Fruit fly (Drosophila melanogaster) whole organism, embryonic: Measurements from ENCODE around the gene ssp3.
A peak's percentile ranks its signal among the peaks of the same experiment; 100 is the strongest.

Experiments used
- Adf1 ChIP-seq: fragments of 200-800 bp; sonication (Bioruptor generic); IDR thresholded peaks from 2 replicates; pipeline ENCODE4 v1.3.6; 2022; ENCODE audit warnings: missing biosample characterization, missing genetic modification characterization
- CG10543 ChIP-seq: fragments of 200-800 bp; sonication (Bioruptor generic); optimal IDR thresholded peaks from 3 replicates; lab custom pipeline; 2017; ENCODE audit warnings: missing biosample characterization, mild to moderate bottlenecking, missing genetic modification characterization, moderate library complexity
- CG10959 ChIP-seq: fragments of 200-800 bp; sonication (Bioruptor generic); IDR thresholded peaks from 2 replicates; pipeline ENCODE4 v1.3.6; 2022; ENCODE audit warnings: missing biosample characterization, missing genetic modification characterization
- CG12219 ChIP-seq: fragments of 200-800 bp; sonication (Bioruptor generic); optimal IDR thresholded peaks from 3 replicates; lab custom pipeline; 2018; ENCODE audit warnings: missing biosample characterization, mild to moderate bottlenecking, missing genetic modification characterization
- CG12659 ChIP-seq: fragments of 200-800 bp; sonication (Bioruptor generic); optimal IDR thresholded peaks from 3 replicates; lab custom pipeline; 2017; ENCODE audit warnings: mild to moderate bottlenecking, missing biosample characterization, missing genetic modification reagents, missing genetic modification characterization
- CG14710 ChIP-seq: fragments of 200-800 bp; sonication (Bioruptor generic); optimal IDR thresholded peaks from 3 replicates; lab custom pipeline; 2019; ENCODE audit warnings: missing biosample characterization, mild to moderate bottlenecking, missing genetic modification characterization, moderate library complexity
- CG15601 ChIP-seq: fragments of 200-800 bp; sonication (Bioruptor generic); optimal IDR thresholded peaks from 3 replicates; lab custom pipeline; 2019; ENCODE audit warnings: missing biosample characterization, mild to moderate bottlenecking, missing genetic modification characterization, moderate library complexity
- CG16815 ChIP-seq: fragments of 200-800 bp; sonication (Bioruptor generic); optimal IDR thresholded peaks from 3 replicates; lab custom pipeline; 2017; ENCODE audit warnings: missing biosample characterization, mild to moderate bottlenecking, missing genetic modification characterization
- CG1792 ChIP-seq: fragments of 200-800 bp; sonication (Bioruptor generic); optimal IDR thresholded peaks from 2 replicates; lab custom pipeline; 2016; ENCODE audit warnings: missing biosample characterization, missing genetic modification characterization
- CG2116 ChIP-seq: fragments of 200-800 bp; sonication (Bioruptor generic); optimal IDR thresholded peaks from 3 replicates; lab custom pipeline; 2018; ENCODE audit warnings: missing biosample characterization, mild to moderate bottlenecking, missing genetic modification characterization
- CG2120 ChIP-seq: fragments of 200-800 bp; sonication (Bioruptor generic); optimal IDR thresholded peaks from 3 replicates; lab custom pipeline; 2016; ENCODE audit warnings: missing biosample characterization, missing genetic modification characterization
- CG31224 ChIP-seq: fragments of 200-800 bp; sonication (Bioruptor generic); IDR thresholded peaks from 2 replicates; pipeline ENCODE4 v1.3.6; 2022; ENCODE audit warnings: missing biosample characterization, missing genetic modification characterization
- CG3726 ChIP-seq: fragments of 200-800 bp; sonication (Bioruptor generic); IDR thresholded peaks from 3 replicates; pipeline ENCODE4, ENCODE4 v1.3.6; 2022; ENCODE audit warnings: missing biosample characterization, missing genetic modification characterization
- CG3995 ChIP-seq: fragments of 200-800 bp; sonication (Bioruptor generic); optimal IDR thresholded peaks from 3 replicates; lab custom pipeline; 2016; ENCODE audit warnings: missing biosample characterization, missing genetic modification characterization
- CG4404 ChIP-seq: fragments of 200-800 bp; sonication (Bioruptor generic); IDR thresholded peaks from 2 replicates; pipeline ENCODE4 v1.3.6; 2022; ENCODE audit warnings: missing biosample characterization, missing genetic modification characterization
- CG5180 ChIP-seq: fragments of 200-800 bp; sonication (Bioruptor generic); optimal IDR thresholded peaks from 3 replicates; lab custom pipeline; 2017; ENCODE audit warnings: missing biosample characterization, missing genetic modification characterization, mild to moderate bottlenecking, moderate library complexity, missing genetic modification reagents
- CG6254 ChIP-seq: fragments of 200-800 bp; sonication (Bioruptor generic); optimal IDR thresholded peaks from 3 replicates; lab custom pipeline; 2017; ENCODE audit warnings: mild to moderate bottlenecking, missing biosample characterization, missing genetic modification reagents, missing genetic modification characterization
- CG7963 ChIP-seq: fragments of 200-800 bp; sonication (Bioruptor generic); IDR thresholded peaks from 3 replicates; pipeline ENCODE4 v1.3.6; 2022; ENCODE audit warnings: missing biosample characterization, missing genetic modification characterization; ENCODE audit not compliant: partially characterized antibody
- CG9817 ChIP-seq: fragments of 200-800 bp; sonication (Bioruptor generic); optimal IDR thresholded peaks from 2 replicates; lab custom pipeline; 2018; ENCODE audit warnings: missing biosample characterization, mild to moderate bottlenecking, missing genetic modification characterization, moderate library complexity
- Camta ChIP-seq: fragments of 200-800 bp; sonication (Bioruptor generic); optimal IDR thresholded peaks from 2 replicates; lab custom pipeline; 2016; ENCODE audit warnings: missing biosample characterization, missing genetic modification characterization
- Chrac-16 ChIP-seq: fragments of 200-800 bp; sonication (Bioruptor generic); optimal IDR thresholded peaks from 3 replicates; lab custom pipeline; 2016; ENCODE audit warnings: missing biosample characterization, missing genetic modification characterization
- CkIIα-i1 ChIP-seq: fragments of 200-800 bp; sonication (Bioruptor generic); IDR thresholded peaks from 2 replicates; pipeline ENCODE4 v1.3.6; 2022; ENCODE audit warnings: missing biosample characterization, missing genetic modification characterization
- H15 ChIP-seq: fragments of 200-800 bp; sonication (Bioruptor generic); IDR thresholded peaks from 3 replicates; pipeline ENCODE4 v1.3.6; 2022; ENCODE audit warnings: missing biosample characterization, missing genetic modification characterization
- HLHmδ ChIP-seq: fragments of 200-800 bp; sonication (Bioruptor generic); optimal IDR thresholded peaks from 2 replicates; lab custom pipeline; 2018; ENCODE audit warnings: missing biosample characterization, mild to moderate bottlenecking, missing genetic modification characterization, moderate library complexity
- Hmx ChIP-seq: fragments of 200-800 bp; sonication (Bioruptor generic); optimal IDR thresholded peaks from 2 replicates; lab custom pipeline; 2016; ENCODE audit warnings: missing biosample characterization, missing genetic modification characterization
- Jarid2 ChIP-seq: fragments of 200-800 bp; sonication (Bioruptor generic); optimal IDR thresholded peaks from 3 replicates; lab custom pipeline; 2017; ENCODE audit warnings: mild to moderate bottlenecking, missing biosample characterization, missing genetic modification reagents, missing genetic modification characterization
- Lhr ChIP-seq: fragments of 200-800 bp; sonication (Bioruptor generic); optimal IDR thresholded peaks from 3 replicates; lab custom pipeline; 2017; ENCODE audit warnings: mild to moderate bottlenecking, missing biosample characterization, missing genetic modification reagents, missing genetic modification characterization
- Nf-YC ChIP-seq: fragments of 200-800 bp; optimal IDR thresholded peaks from 3 replicates; lab custom pipeline; 2019; ENCODE audit warnings: missing biosample characterization, mild to moderate bottlenecking, missing genetic modification characterization, moderate library complexity
- Pdp1 ChIP-seq, 2 experiments: fragments of 200-800 bp; sonication (Bioruptor generic); optimal IDR thresholded peaks; 3 replicates each; lab custom pipeline; 2016; ENCODE audit warnings: missing biosample characterization in 2 of 2, missing genetic modification characterization in 2 of 2, mild to moderate bottlenecking in 1 of 2, moderate library complexity in 1 of 2
- Rfx ChIP-seq: fragments of 200-800 bp; sonication (Bioruptor generic); IDR thresholded peaks from 2 replicates; pipeline ENCODE4 v1.3.6; 2022; ENCODE audit warnings: missing biosample characterization, missing genetic modification characterization
- Side ChIP-seq: fragments of 200-800 bp; sonication (Bioruptor generic); optimal IDR thresholded peaks from 2 replicates; lab custom pipeline; 2016; ENCODE audit warnings: missing biosample characterization, missing genetic modification characterization
- Sin3A ChIP-seq: fragments of >200 bp; optimal IDR thresholded peaks from 2 replicates; lab custom pipeline; 2018
- ash1 ChIP-seq: fragments of 200-800 bp; sonication (Bioruptor generic); optimal IDR thresholded peaks from 2 replicates; lab custom pipeline; 2018; ENCODE audit warnings: missing biosample characterization, mild to moderate bottlenecking, missing genetic modification characterization
- bsh ChIP-seq, 2 experiments: fragments of 200-800 bp; sonication (Bioruptor generic); optimal IDR thresholded peaks; 2 replicates each; lab custom pipeline; 2017 to 2018; ENCODE audit warnings: mild to moderate bottlenecking in 2 of 2, missing biosample characterization in 2 of 2, missing genetic modification characterization in 2 of 2, moderate library complexity in 1 of 2
- chn ChIP-seq: fragments of 200-800 bp; sonication (Bioruptor generic); optimal IDR thresholded peaks from 2 replicates; lab custom pipeline; 2016; ENCODE audit warnings: missing biosample characterization, missing genetic modification characterization
- ci ChIP-seq: fragments of 200-800 bp; sonication (Bioruptor generic); IDR thresholded peaks from 3 replicates; pipeline ENCODE4 v1.3.6; 2022; ENCODE audit warnings: missing biosample characterization, missing genetic modification characterization
- dan ChIP-seq: fragments of 200-800 bp; sonication (Bioruptor generic); IDR thresholded peaks from 2 replicates; pipeline ENCODE4 v1.3.6; 2022; ENCODE audit warnings: missing biosample characterization, missing genetic modification characterization
- eyg ChIP-seq: fragments of 200-800 bp; sonication (Bioruptor generic); optimal IDR thresholded peaks from 3 replicates; lab custom pipeline; 2016; ENCODE audit warnings: missing biosample characterization, missing genetic modification characterization
- lbe ChIP-seq: fragments of 200-800 bp; sonication (Bioruptor generic); optimal IDR thresholded peaks from 2 replicates; lab custom pipeline; 2016; ENCODE audit warnings: missing biosample characterization, mild to moderate bottlenecking, missing genetic modification characterization
- lmd ChIP-seq: fragments of 200-800 bp; sonication (Bioruptor generic); IDR thresholded peaks from 2 replicates; pipeline ENCODE4 v1.3.6; 2022; ENCODE audit warnings: missing biosample characterization, missing genetic modification characterization
- maf-S ChIP-seq: fragments of 200-800 bp; sonication (Bioruptor generic); optimal IDR thresholded peaks from 2 replicates; lab custom pipeline; 2016; ENCODE audit warnings: missing biosample characterization, missing genetic modification characterization
- mirr ChIP-seq: fragments of 200-800 bp; sonication (Bioruptor generic); optimal IDR thresholded peaks from 3 replicates; lab custom pipeline; 2018; ENCODE audit warnings: missing biosample characterization, mild to moderate bottlenecking, missing genetic modification characterization
- p53 ChIP-seq: fragments of 200-800 bp; sonication (Bioruptor generic); optimal IDR thresholded peaks from 2 replicates; lab custom pipeline; 2016; ENCODE audit warnings: missing biosample characterization, missing genetic modification characterization
- pan ChIP-seq, 4 experiments: fragments of >200 bp in 3 of 4; fragments of 200-800 bp in 1 of 4; sonication (Bioruptor generic) in 1 of 4; optimal IDR thresholded peaks in 3 of 4; IDR thresholded peaks in 1 of 4; 2 replicates each; pipeline versions ENCODE4 v1.3.6 to Lab custom; 2017 to 2022; ENCODE audit warnings: missing biosample characterization in 2 of 4, missing genetic modification characterization in 2 of 4, mixed read lengths in 1 of 4
- pfk ChIP-seq: fragments of 200-800 bp; sonication (Bioruptor generic); optimal IDR thresholded peaks from 2 replicates; lab custom pipeline; 2018; ENCODE audit warnings: missing biosample characterization, mild to moderate bottlenecking, missing genetic modification characterization, moderate library complexity
- prd ChIP-seq, 3 experiments: fragments of >200 bp in 2 of 3; fragments of 200-800 bp in 1 of 3; sonication (Bioruptor generic) in 1 of 3; optimal IDR thresholded peaks in 2 of 3; IDR thresholded peaks in 1 of 3; 2 replicates in 2 of 3; 3 replicates in 1 of 3; pipeline versions ENCODE4 v1.3.6 to Lab custom; 2017 to 2022; ENCODE audit warnings: missing biosample characterization in 1 of 3, missing genetic modification characterization in 1 of 3
- slbo ChIP-seq: fragments of 200-800 bp; sonication (Bioruptor generic); IDR thresholded peaks from 2 replicates; pipeline ENCODE4 v1.3.6; 2022; ENCODE audit warnings: missing biosample characterization, missing genetic modification characterization
- unc-4 ChIP-seq: fragments of 200-800 bp; sonication (Bioruptor generic); IDR thresholded peaks from 2 replicates; pipeline ENCODE4 v1.3.6; 2022; ENCODE audit warnings: missing biosample characterization, missing genetic modification characterization; ENCODE audit not compliant: partially characterized antibody
- z ChIP-seq: fragments of 200-800 bp; sonication (Bioruptor generic); IDR thresholded peaks from 3 replicates; pipeline ENCODE4 v1.3.6; 2022; ENCODE audit warnings: missing biosample characterization, missing genetic modification characterization
- zf30C ChIP-seq: fragments of 200-800 bp; sonication (Bioruptor generic); optimal IDR thresholded peaks from 3 replicates; lab custom pipeline; 2018; ENCODE audit warnings: missing biosample characterization, mild to moderate bottlenecking, missing genetic modification characterization

Gene ssp3

DNA sequence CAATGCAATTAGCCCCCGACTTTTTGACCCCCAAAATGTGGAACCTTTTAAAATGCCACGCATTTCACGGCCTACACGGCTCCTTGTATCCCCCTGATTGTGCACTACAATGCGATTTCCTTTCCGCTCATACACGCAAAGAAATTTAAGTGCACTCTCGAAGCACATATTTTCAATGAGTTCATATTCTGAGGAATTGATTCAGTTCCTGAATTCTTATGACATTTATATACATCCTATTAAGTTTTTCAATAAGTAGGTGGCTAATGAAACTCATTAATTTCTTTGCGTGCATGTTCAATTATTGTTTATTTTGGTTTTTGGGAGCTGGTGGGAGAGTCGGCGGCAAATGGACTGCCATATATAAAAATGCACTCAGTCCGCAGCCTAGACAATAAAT is 44.5 kb downstream of the ssp3 start (continued):
- TF ChIP-seq H15 (peak; percentile 66; the same call in 2 of the 3 replicates), ci (GFP tag; lab: Robert Waterston, UW) (peak; percentile 85; the same call in 2 of the 3 replicates), z (GFP tag; lab: Robert Waterston, UW) (0 out of 3 replicates have a peak, but pooled peaks have one; percentile 42), unc-4 (GFP tag; lab: Robert Waterston, UW) (no peak), Lhr (GFP tag; lab: Kevin White, UChicago) (peak; percentile 56), pfk (GFP tag; lab: Kevin White, UChicago) (no peak), bsh (GFP tag; optimal IDR thresholded peaks at IDR 0.05; lab: Kevin White, UChicago) (peak in 1 of 2 experiments; percentile 94), Adf1 (GFP tag; lab: Robert Waterston, UW) (no peak), CG31224 (GFP tag; lab: Robert Waterston, UW) (no peak), prd (optimal IDR thresholded peaks at IDR 0.05; lab: Kevin White, UChicago) (no peak), prd (GFP tag; IDR thresholded peaks at IDR 0.05; lab: Robert Waterston, UW) (peak; percentile 79), slbo (GFP tag; lab: Robert Waterston, UW) (no peak), CG10959 (GFP tag; lab: Robert Waterston, UW) (peak; percentile 67), chn (GFP tag; lab: Kevin White, UChicago) (peak; percentile 76), ash1 (GFP tag; lab: Kevin White, UChicago) (no peak), CG14710 (tag; lab: Kevin White, UChicago) (peak; percentile 81), CG2116 (GFP tag; lab: Kevin White, UChicago) (no peak), mirr (no peak), CG16815 (GFP tag; lab: Kevin White, UChicago) (peak; percentile 70), Sin3A (no peak), Nf-YC (tag; lab: Kevin White, UChicago) (no peak), CG12219 (peak; percentile 63), Side (GFP tag; lab: Kevin White, UChicago) (peak; percentile 71), maf-S (GFP tag; lab: Kevin White, UChicago) (no peak), lbe (GFP tag; lab: Kevin White, UChicago) (no peak), CG5180 (GFP tag; lab: Kevin White, UChicago) (no peak), eyg (GFP tag; lab: Kevin White, UChicago) (no peak), CG15601 (tag; lab: Kevin White, UChicago) (peak; percentile 80), Camta (GFP tag; lab: Kevin White, UChicago) (peak; percentile 65), CG7963 (GFP tag; lab: Robert Waterston, UW) (no peak), Pdp1 (GFP tag; optimal IDR thresholded peaks at IDR 0.05; lab: Kevin White, UChicago) (peak; percentile 53 to 61), pan (optimal IDR thresholded peaks at IDR 0.05; lab: Kevin White, UChicago) (no peak), pan (GFP tag; optimal IDR thresholded peaks at IDR 0.05 in 1 of 2, IDR thresholded peaks at IDR 0.05 in 1 of 2) (peak in 1 of 2 experiments; percentile 53), CG3995 (GFP tag; lab: Kevin White, UChicago) (no peak), Hmx (GFP tag; lab: Kevin White, UChicago) (no peak), CkIIα-i1 (no peak), zf30C (peak; percentile 55), CG10543 (GFP tag; lab: Kevin White, UChicago) (peak; percentile 12), dan (GFP tag; lab: Robert Waterston, UW) (peak; percentile 52), CG6254 (GFP tag; lab: Kevin White, UChicago) (peak; percentile 72), Jarid2 (GFP tag; lab: Kevin White, UChicago) (peak; percentile 10), HLHmδ (GFP tag; lab: Kevin White, UChicago) (no peak), CG9817 (peak; percentile 13), CG12659 (GFP tag; lab: Kevin White, UChicago) (no peak), Chrac-16 (peak; percentile 70), Rfx (GFP tag; lab: Robert Waterston, UW) (no peak), p53 (GFP tag; lab: Kevin White, UChicago) (no peak), CG3726 (GFP tag; lab: Robert Waterston, UW) (no peak), CG4404 (GFP tag; lab: Robert Waterston, UW) (peak; percentile 51; the same call in 1 of the 2 replicates), CG2120 (no peak), CG1792 (no peak), lmd (peak; percentile 62)
